Fruit fly (Drosophila melanogaster): Measurements from ENCODE around the gene CG13361.
A peak's percentile ranks its signal among the peaks of the same experiment; 100 is the strongest.

The CG13361 gene

dm6 chrX:711852-712251, 41.6 kb downstream of the CG13361 start (continued):
- peak; percentile 42 for TF ChIP-seq CG18262 (tag; optimal IDR thresholded peaks at IDR 0.05)

- no peak for TF ChIP-seq Awh (GFP tag; IDR thresholded peaks at IDR 0.05)
- TF ChIP-seq HLH4C (GFP tag; IDR thresholded peaks at IDR 0.05; ENCODE audit: partially characterized antibody) = peak; percentile 55; the same call in 2 of the 3 replicates
- 0 out of 3 replicates have a peak, but pooled peaks have one; percentile 27 for TF ChIP-seq CG6791 (GFP tag; IDR thresholded peaks at IDR 0.05; ENCODE audit: partially characterized antibody)
Measured at dm6 chrX:710914-711313, 42.5 kb downstream of the CG13361 start.

- TF ChIP-seq CG1024 (GFP tag; IDR thresholded peaks at IDR 0.05) = no peak
- peak; percentile 95 for TF ChIP-seq CG4424 (GFP tag; optimal IDR thresholded peaks at IDR 0.05)
- TF ChIP-seq CG12769 (tag; optimal IDR thresholded peaks at IDR 0.05) = no peak
Measured at dm6 chrX:709495-709894, 44.0 kb downstream of the CG13361 start.

dm6 chrX:702484-702883, 51.0 kb downstream of the CG13361 start:
- TF ChIP-seq sr (GFP tag; IDR thresholded peaks at IDR 0.05) (no peak), Hr78 (GFP tag; optimal IDR thresholded peaks at IDR 0.05) (peak in 1 of 2 experiments; percentile 95), sens (GFP tag) (peak; percentile 34)

Measured in whole organism, embryonic.